Fruit fly (Drosophila melanogaster): ENCODE measurements around the gene CG13847.

The CG13847 gene

dm6 chr3R:22421618-22422017, 14.3 kb downstream of the CG13847 start (continued):
- TF ChIP-seq CG32767 (GFP tag; IDR thresholded peaks at IDR 0.05) (peak; percentile 60; the same call in 1 of the 2 replicates), CG7556 (GFP tag; optimal IDR thresholded peaks at IDR 0.05) (peak; percentile 35), maf-S (GFP tag; optimal IDR thresholded peaks at IDR 0.05) (peak; percentile 44), PHDP (tag; optimal IDR thresholded peaks at IDR 0.05) (peak; percentile 67), hb (GFP tag; IDR thresholded peaks at IDR 0.05; ENCODE audit: partially characterized antibody) (no peak), CG33557 (GFP tag; optimal IDR thresholded peaks at IDR 0.05) (peak; percentile 32), Spps (tag; optimal IDR thresholded peaks at IDR 0.05) (no peak), MESR4 (GFP tag; optimal IDR thresholded peaks at IDR 0.05) (no peak), dan (GFP tag; IDR thresholded peaks at IDR 0.05) (no peak), trem (tag; optimal IDR thresholded peaks at IDR 0.05) (no peak), CG7839 (tag; optimal IDR thresholded peaks at IDR 0.05) (no peak), jigr1 (GFP tag; IDR thresholded peaks at IDR 0.05) (no peak), Pdp1 (GFP tag; optimal IDR thresholded peaks at IDR 0.05) (peak; percentile 67 to 75), CG2120 (GFP tag; optimal IDR thresholded peaks at IDR 0.05) (peak; percentile 81), CG10209 (GFP tag; optimal IDR thresholded peaks at IDR 0.05) (peak; percentile 33), nerfin-2 (GFP tag; IDR thresholded peaks at IDR 0.05; ENCODE audit: partially characterized antibody) (no peak), Doc3 (GFP tag; IDR thresholded peaks at IDR 0.05; ENCODE audit: partially characterized antibody) (no peak), danr (GFP tag; IDR thresholded peaks at IDR 0.05) (peak; percentile 64; the same call in 1 of the 2 replicates), sob (GFP tag; IDR thresholded peaks at IDR 0.05) (peak; percentile 72), ro (GFP tag; IDR thresholded peaks at IDR 0.05) (no peak), bsh (GFP tag; optimal IDR thresholded peaks at IDR 0.05) (peak in 1 of 2 experiments; percentile 63), CG10654 (GFP tag; optimal IDR thresholded peaks at IDR 0.05) (peak; percentile 3), da (GFP tag; optimal IDR thresholded peaks at IDR 0.05) (no peak), MBD-R2 (GFP tag; IDR thresholded peaks at IDR 0.05) (peak; percentile 54; the same call in 1 of the 2 replicates), CG13894 (tag; optimal IDR thresholded peaks at IDR 0.05) (no peak), gro (GFP tag; optimal IDR thresholded peaks at IDR 0.05) (peak; percentile 27), fd96Cb (tag; optimal IDR thresholded peaks at IDR 0.05) (peak; percentile 54), Nf-YC (tag; optimal IDR thresholded peaks at IDR 0.05) (no peak), YL-1 (GFP tag; optimal IDR thresholded peaks at IDR 0.05) (no peak), CG34376 (GFP tag; optimal IDR thresholded peaks at IDR 0.05) (no peak), kay (GFP tag; optimal IDR thresholded peaks at IDR 0.05) (peak; percentile 26), CG8924 (tag; optimal IDR thresholded peaks at IDR 0.05) (no peak), CG10462 (GFP tag; optimal IDR thresholded peaks at IDR 0.05) (no peak), CG10366 (GFP tag; IDR thresholded peaks at IDR 0.05) (peak; percentile 69), Lpt (GFP tag; optimal IDR thresholded peaks at IDR 0.05) (no peak), CG17612 (GFP tag; IDR thresholded peaks at IDR 0.05) (no peak), nau (GFP tag; optimal IDR thresholded peaks at IDR 0.05) (no peak), CG4282 (GFP tag; optimal IDR thresholded peaks at IDR 0.05) (no peak), Dfd (GFP tag; optimal IDR thresholded peaks at IDR 0.05) (no peak), mirr (GFP tag; optimal IDR thresholded peaks at IDR 0.05) (no peak), CrebB (tag; optimal IDR thresholded peaks at IDR 0.05) (no peak), CG9932 (GFP tag; IDR thresholded peaks at IDR 0.05) (peak; percentile 77), Rx (GFP tag; IDR thresholded peaks at IDR 0.05) (0 out of 2 replicates have a peak, but pooled peaks have one; percentile 34), gsb (GFP tag; IDR thresholded peaks at IDR 0.05) (peak; percentile 79), zf30C (GFP tag; optimal IDR thresholded peaks at IDR 0.05) (no peak), hkb (optimal IDR thresholded peaks at IDR 0.05) (peak; percentile 43), hkb (GFP tag; IDR thresholded peaks at IDR 0.05) (peak; percentile 86), Bdp1 (GFP tag; optimal IDR thresholded peaks at IDR 0.05) (no peak), CG13287 (GFP tag; IDR thresholded peaks at IDR 0.05; ENCODE audit: partially characterized antibody) (no peak), inv (GFP tag; IDR thresholded peaks at IDR 0.05; ENCODE audit: partially characterized antibody) (no peak), esg (GFP tag; conservative IDR thresholded peaks at IDR 0.05) (peak; percentile 67)

Measured in whole organism, embryonic.